Worm (Caenorhabditis elegans): ENCODE results near the gene C04E6.7.

C04E6.7 gene

ce11 chrV:5876966-5877365 lies 16.1 kb upstream of the C04E6.7 start:
- TF ChIP-seq W03F9.2 (tag; optimal IDR thresholded peaks at IDR 0.05) (no peak), him-1 (tag; optimal IDR thresholded peaks at IDR 0.05) (no peak), dao-5 (tag; optimal IDR thresholded peaks at IDR 0.05) (no peak)

DNA sequence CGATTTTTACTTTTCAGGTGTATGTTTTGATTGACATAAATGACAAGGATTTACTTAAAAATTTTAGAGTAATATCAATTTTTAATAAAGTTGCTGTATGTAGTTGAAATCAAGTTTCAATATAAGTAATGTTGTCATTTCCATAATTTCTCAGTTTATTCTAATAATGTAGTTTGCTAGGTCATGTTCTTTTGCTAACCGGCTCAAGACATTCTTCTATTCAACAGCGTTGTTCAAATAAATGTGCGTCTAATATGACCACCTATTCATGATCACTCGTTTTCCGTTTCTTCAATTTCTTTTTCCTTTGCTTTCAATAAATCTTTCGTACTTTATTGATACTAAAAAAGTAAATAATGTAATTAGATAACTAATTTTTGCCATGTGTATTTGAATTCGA lies 13.1 kb upstream of the C04E6.7 start, which contains the start of gene C02G6.3:
Gene C02G6.3 (plus strand): TSS at position 301 of the 400 bp plus-strand sequence.
- TF ChIP-seq dao-5 (tag; optimal IDR thresholded peaks at IDR 0.05) (no peak), him-1 (tag; optimal IDR thresholded peaks at IDR 0.05) (no peak), W03F9.2 (tag; optimal IDR thresholded peaks at IDR 0.05) (no peak)

ce11 chrV:5882429-5882828 lies 10.7 kb upstream of the C04E6.7 start:
- no peak for TF ChIP-seq dao-5 (tag; optimal IDR thresholded peaks at IDR 0.05)
- TF ChIP-seq him-1 (tag; optimal IDR thresholded peaks at IDR 0.05) = no peak
- TF ChIP-seq W03F9.2 (tag; optimal IDR thresholded peaks at IDR 0.05) = no peak

DNA sequence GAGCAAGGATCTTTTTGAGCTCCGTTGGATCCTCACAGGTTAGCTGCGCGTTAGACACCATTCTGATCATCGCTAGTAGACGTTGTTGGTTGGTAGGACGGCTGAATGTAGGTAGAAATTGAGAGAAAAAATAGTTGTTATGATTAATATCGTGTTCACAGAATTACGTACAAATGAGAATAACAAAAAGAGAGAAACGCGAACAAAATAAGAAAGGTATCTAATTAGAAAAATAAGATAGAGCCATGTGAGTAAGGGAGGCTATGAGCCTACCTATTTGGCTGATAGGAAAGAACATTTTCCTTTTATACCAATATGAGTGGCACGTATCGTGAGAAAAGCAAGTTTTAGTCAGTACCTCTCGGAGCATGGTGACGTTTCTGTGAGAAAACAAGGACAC lies 9.4 kb upstream of the C04E6.7 start, which contains the start of gene C04E6.8:
Gene C04E6.8 (minus strand): TSS at position 101 of the 400 bp plus-strand sequence.
- TF ChIP-seq him-1 (tag; optimal IDR thresholded peaks at IDR 0.05) (no peak), W03F9.2 (tag; optimal IDR thresholded peaks at IDR 0.05) (no peak), dao-5 (tag; optimal IDR thresholded peaks at IDR 0.05) (no peak)

- TF ChIP-seq W03F9.2 (tag; optimal IDR thresholded peaks at IDR 0.05) (no peak), him-1 (tag; optimal IDR thresholded peaks at IDR 0.05) (no peak), dao-5 (tag; optimal IDR thresholded peaks at IDR 0.05) (no peak)
These were observed 4.3 kb upstream of the C04E6.7 start for ce11 chrV:5888820-5889219.

DNA sequence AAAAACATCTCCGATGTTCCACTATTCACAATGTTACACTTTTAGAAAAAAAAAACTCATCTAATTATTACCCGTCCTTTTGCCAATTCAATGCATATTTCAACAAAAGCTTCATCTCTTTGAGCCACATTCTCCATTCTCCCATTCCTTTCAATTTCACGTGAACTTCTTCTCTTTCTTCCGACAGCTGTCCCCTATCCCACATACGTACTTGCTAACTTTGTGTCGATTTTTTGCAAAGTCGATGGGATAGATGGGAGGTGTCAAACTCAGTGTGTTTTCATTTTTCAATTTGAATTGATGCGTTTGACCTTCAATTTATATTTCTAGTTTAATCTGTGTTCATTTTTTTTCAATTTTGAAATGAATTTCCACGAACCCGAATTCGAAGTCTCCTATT lies 1.9 kb upstream of the C04E6.7 start:
- TF ChIP-seq him-1 (tag; optimal IDR thresholded peaks at IDR 0.05) (no peak), dao-5 (tag; optimal IDR thresholded peaks at IDR 0.05) (no peak), W03F9.2 (tag; optimal IDR thresholded peaks at IDR 0.05) (no peak)

DNA sequence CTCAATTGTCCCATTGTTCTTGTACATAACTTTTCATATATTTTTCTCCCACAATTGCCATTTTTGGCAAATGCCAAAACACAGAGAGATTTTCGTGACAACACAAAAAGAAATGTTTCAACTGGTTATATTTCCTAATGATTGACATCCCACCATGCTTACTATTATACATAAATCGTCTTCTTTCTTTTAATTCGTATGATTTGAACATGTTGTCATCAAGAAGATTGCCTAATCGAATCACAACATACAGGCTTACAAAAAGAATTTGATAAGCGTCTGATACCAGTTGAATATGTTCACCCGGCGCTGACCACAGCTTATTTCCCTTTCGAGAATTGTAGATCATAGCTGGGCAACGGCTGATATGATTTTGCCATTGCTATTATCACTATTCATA lies 1.9 kb downstream of the C04E6.7 start, which contains the start of gene grd-9:
Gene grd-9 (plus strand): TSS at position 301 of the 400 bp plus-strand sequence.
- TF ChIP-seq him-1 (tag; optimal IDR thresholded peaks at IDR 0.05) (no peak), dao-5 (tag; optimal IDR thresholded peaks at IDR 0.05) (no peak), W03F9.2 (tag; optimal IDR thresholded peaks at IDR 0.05) (no peak)

DNA sequence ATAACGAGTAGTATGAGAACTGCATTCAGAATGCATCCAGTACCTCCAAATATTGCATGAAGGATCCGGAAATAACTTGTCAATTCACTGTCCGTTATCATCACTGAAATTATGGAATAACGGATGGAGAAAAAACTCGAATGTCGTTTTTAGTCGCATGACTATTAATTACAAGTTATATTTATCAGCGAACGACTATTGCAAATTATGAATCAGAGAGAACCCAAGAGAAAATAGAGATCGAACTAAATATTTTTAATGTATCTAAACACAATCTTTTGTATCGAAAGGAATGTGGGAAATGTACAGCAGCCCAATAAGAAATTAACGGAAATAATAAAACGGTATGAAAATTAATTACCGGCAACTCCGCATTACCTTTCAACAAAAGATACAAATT lies 6.8 kb downstream of the C04E6.7 start, which contains the start of gene srd-16:
Gene srd-16 (minus strand): TSS at position 101 of the 400 bp plus-strand sequence.
- TF ChIP-seq him-1 (tag; optimal IDR thresholded peaks at IDR 0.05) = no peak
- TF ChIP-seq dao-5 (tag; optimal IDR thresholded peaks at IDR 0.05) = no peak
- TF ChIP-seq W03F9.2 (tag; optimal IDR thresholded peaks at IDR 0.05) = no peak

ce11 chrV:5901833-5902232 lies 8.7 kb downstream of the C04E6.7 start, which contains the start of gene C04E6.5:
Gene C04E6.5 (plus strand): TSS chrV:5902133.
- TF ChIP-seq him-1 (tag; optimal IDR thresholded peaks at IDR 0.05) (no peak), W03F9.2 (tag; optimal IDR thresholded peaks at IDR 0.05) (no peak)

DNA sequence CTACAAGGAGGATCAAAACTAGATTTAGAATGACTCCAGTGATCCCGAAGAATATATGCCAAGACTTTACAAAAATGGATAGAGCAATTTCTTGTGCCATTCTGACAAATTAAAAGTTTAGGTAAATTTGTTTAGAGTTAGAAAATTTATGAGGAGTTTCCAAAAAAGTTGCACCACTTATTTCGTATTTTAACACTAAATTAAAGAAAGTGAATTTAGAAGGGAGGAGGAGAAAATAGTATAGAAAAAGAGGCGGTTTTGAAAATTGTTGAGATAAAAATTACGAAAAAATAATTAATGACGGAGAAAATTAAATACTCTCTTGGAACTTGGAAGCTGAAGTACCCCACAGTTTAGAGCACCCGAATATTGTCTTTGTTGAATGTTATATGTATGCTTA lies 13.1 kb downstream of the C04E6.7 start, which contains the start of gene srd-15:
Gene srd-15 (minus strand): TSS at position 101 of the 400 bp plus-strand sequence.
- no peak for TF ChIP-seq dao-5 (tag; optimal IDR thresholded peaks at IDR 0.05)
- TF ChIP-seq him-1 (tag; optimal IDR thresholded peaks at IDR 0.05) = no peak
- no peak for TF ChIP-seq W03F9.2 (tag; optimal IDR thresholded peaks at IDR 0.05)

DNA sequence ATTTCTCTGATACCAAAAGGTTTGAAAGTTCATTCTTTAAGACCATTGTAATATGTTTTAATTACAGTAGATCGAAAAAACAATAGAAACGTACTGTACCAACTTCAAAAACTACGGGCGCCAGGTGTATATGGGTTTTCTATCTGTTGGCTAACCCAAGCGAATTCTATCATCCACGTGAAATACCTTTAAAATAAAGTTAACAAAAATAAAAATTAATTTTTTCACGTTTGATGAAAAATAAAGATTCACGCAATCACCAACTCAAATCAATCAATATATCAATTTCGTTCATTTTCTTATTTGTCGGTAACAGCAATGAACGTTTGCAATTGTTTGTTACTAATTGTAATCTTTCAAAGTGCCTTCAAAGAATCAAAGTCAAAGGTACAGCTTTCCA lies 14.0 kb downstream of the C04E6.7 start, which contains the start of gene C04E6.4:
Gene C04E6.4 (plus strand): TSS at position 301 of the 400 bp plus-strand sequence.
- no peak for TF ChIP-seq dao-5 (tag; optimal IDR thresholded peaks at IDR 0.05)
- TF ChIP-seq him-1 (tag; optimal IDR thresholded peaks at IDR 0.05) = no peak
- TF ChIP-seq W03F9.2 (tag; optimal IDR thresholded peaks at IDR 0.05) = no peak

DNA sequence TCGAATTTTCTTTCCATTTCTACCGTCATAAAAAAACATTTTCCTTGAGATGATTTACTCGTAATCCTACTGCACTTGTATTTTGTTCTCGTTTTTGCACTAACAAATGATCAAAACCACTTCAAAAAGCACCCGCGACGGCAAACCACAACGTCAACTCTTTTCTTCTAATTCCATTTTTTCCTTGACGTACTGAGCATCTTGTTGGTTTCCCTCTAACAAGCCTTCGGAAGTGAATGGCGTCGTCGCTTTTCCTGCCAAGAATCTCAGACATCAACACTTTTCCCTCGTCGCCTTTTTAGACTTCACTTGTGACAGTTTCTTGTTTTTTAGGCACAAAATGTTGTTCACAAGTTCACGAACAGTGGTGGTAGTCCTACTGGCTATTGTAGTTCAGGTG lies 19.3 kb downstream of the C04E6.7 start, which contains the start of gene C04E6.13:
Gene C04E6.13 (plus strand): TSS at position 301 of the 400 bp plus-strand sequence.
- TF ChIP-seq W03F9.2 (tag; optimal IDR thresholded peaks at IDR 0.05) = no peak
- no peak for TF ChIP-seq him-1 (tag; optimal IDR thresholded peaks at IDR 0.05)
- TF ChIP-seq dao-5 (tag; optimal IDR thresholded peaks at IDR 0.05) = no peak

ce11 chrV:5916862-5917261 lies 23.7 kb downstream of the C04E6.7 start:
- TF ChIP-seq him-1 (tag; optimal IDR thresholded peaks at IDR 0.05) (no peak), W03F9.2 (tag; optimal IDR thresholded peaks at IDR 0.05) (no peak), dao-5 (tag; optimal IDR thresholded peaks at IDR 0.05) (no peak)

DNA sequence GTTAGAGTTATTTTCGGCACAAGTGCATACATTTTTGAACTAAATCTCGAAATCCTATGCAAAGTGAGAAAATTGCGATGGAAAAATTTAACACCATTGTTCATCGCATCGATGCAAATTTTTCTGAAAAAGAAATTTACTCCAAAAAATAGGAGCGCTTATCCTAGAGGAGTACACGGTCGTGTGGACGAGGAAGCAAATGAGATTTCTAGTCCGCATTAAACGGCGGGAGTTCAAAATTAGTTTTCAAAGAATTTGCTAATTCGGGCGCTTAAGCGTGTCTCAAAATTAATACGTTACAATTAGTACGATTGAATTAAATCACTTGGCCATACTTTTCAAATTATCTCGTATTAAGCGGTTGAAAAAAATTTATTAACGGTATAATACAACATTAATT lies 24.6 kb downstream of the C04E6.7 start, which contains the start of gene lrpr-1:
Gene lrpr-1 (minus strand): TSS at position 185 of the 400 bp plus-strand sequence.
- TF ChIP-seq him-1 (tag; optimal IDR thresholded peaks at IDR 0.05) = peak; percentile 89
- TF ChIP-seq W03F9.2 (tag; optimal IDR thresholded peaks at IDR 0.05) = no peak

DNA sequence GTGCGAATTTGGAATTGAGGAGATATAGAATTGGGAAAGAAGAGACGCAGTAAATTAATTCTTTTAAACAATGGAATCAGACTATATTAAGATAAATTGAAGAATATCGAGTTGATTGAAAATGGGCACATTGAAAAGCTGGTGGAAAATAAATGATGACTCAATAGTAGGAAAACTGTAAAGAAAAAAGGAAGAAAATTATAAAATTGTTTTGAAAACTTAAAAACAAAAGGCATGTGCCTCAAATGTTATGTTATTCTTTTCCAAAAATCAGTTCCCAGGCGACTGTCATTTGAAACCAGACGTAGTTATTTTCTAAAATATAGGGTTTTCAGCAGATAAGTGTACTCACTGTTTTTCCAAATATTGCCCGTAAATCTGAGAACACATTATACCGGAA lies 26.8 kb downstream of the C04E6.7 start, which contains the start of gene C04E6.12:
Gene C04E6.12 (minus strand): TSS at position 101 of the 400 bp plus-strand sequence.
- TF ChIP-seq him-1 (tag; optimal IDR thresholded peaks at IDR 0.05) (no peak), dao-5 (tag; optimal IDR thresholded peaks at IDR 0.05) (no peak), W03F9.2 (tag; optimal IDR thresholded peaks at IDR 0.05) (no peak)

Data from whole organism, L4/young adult.